Fruit fly (Drosophila melanogaster): ENCODE results near the gene stg.

stg gene

DNA sequence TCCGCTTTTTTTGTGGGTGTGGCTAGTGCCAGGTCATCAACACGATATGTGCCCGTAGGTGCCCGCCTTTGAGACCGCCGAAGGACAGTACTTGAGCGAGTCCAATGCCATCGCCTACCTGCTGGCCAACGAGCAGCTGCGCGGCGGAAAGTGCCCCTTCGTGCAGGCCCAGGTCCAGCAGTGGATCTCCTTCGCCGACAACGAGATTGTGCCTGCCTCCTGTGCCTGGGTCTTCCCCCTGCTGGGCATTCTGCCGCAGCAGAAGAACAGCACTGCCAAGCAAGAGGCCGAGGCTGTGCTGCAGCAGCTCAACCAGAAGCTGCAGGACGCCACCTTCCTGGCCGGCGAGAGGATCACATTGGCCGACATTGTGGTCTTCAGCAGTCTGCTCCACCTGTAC is 35.0 kb downstream of the stg start:
- TF ChIP-seq CG12768 (GFP tag; optimal IDR thresholded peaks at IDR 0.05) (no peak), CG14711 (tag; optimal IDR thresholded peaks at IDR 0.05) (no peak), Crg-1 (GFP tag; optimal IDR thresholded peaks at IDR 0.05) (no peak), kay (GFP tag; ENCODE audit: borderline replicate concordance) (no peak), cic (GFP tag; optimal IDR thresholded peaks at IDR 0.05) (no peak), CG33017 (tag; optimal IDR thresholded peaks at IDR 0.05) (no peak)

DNA sequence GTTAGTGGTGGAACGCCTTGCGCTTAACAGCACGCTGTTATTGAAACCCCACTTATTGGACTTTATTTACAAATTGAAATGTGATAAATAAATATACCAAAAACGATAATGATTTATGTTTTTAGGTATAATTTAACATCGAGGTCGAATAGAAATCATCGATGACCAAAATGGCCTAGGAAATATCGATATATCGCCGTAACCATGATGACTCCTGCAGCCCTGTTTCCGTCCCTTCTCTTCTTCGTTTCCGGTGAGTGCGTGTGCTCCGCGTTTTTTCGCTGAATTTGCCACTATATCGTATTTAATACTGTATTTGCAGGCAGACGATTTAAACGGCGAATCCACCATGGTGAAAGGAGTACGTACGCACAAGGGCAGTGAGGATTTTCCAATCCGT is 35.7 kb downstream of the stg start, which contains the start of gene eEF1gamma:
eEF1gamma (plus strand) TSS at position 225 of the 400 bp plus-strand sequence.
- TF ChIP-seq toe (GFP tag; optimal IDR thresholded peaks at IDR 0.05) (peak; percentile 92), kay (GFP tag; ENCODE audit: borderline replicate concordance) (no peak), CG7045 (GFP tag; optimal IDR thresholded peaks at IDR 0.05) (peak; percentile 95), tj (GFP tag; optimal IDR thresholded peaks at IDR 0.05) (peak; percentile 87), CG1620 (GFP tag; optimal IDR thresholded peaks at IDR 0.05) (peak; percentile 95), pad (GFP tag; optimal IDR thresholded peaks at IDR 0.05) (peak; percentile 88), CG33017 (tag; optimal IDR thresholded peaks at IDR 0.05) (peak; percentile 84), Clk (GFP tag; optimal IDR thresholded peaks at IDR 0.05) (peak; percentile 87), Mnt (GFP tag; optimal IDR thresholded peaks at IDR 0.05) (peak; percentile 93), CG11617 (GFP tag; optimal IDR thresholded peaks at IDR 0.05) (peak; percentile 97), cnc (optimal IDR thresholded peaks at IDR 0.05) (no peak), ovo (GFP tag; optimal IDR thresholded peaks at IDR 0.05) (peak; percentile 95), CG7101 (tag; optimal IDR thresholded peaks at IDR 0.05) (peak; percentile 94), CG12768 (GFP tag; optimal IDR thresholded peaks at IDR 0.05) (peak; percentile 93), cic (GFP tag; optimal IDR thresholded peaks at IDR 0.05) (peak; percentile 73), CG5204 (GFP tag; optimal IDR thresholded peaks at IDR 0.05) (peak; percentile 93), CG14711 (tag; optimal IDR thresholded peaks at IDR 0.05) (peak; percentile 80), Crg-1 (GFP tag; optimal IDR thresholded peaks at IDR 0.05) (peak; percentile 97), bab1 (GFP tag; optimal IDR thresholded peaks at IDR 0.05) (peak; percentile 96), Hr96 (GFP tag; optimal IDR thresholded peaks at IDR 0.05) (peak; percentile 96)

DNA sequence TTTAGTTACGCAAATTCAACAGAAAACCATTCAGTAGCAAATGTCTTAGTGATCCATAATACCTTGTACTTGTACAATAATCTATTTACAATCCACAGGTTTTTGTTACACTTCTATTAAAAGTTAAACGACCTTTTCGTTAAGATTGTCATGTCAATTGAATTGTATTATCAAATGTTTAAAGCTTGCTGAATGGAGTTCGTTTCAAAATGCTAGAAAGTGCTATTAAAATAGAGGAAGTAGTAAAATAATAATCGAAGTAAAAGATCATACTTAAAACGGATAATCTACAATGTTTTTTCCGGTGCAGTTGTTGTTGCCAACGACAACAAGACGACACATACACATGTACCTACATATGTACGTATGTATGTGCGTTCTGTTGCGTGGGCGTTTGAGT is 37.6 kb downstream of the stg start:
- TF ChIP-seq cic (GFP tag; optimal IDR thresholded peaks at IDR 0.05) (no peak), CG33017 (tag; optimal IDR thresholded peaks at IDR 0.05) (no peak), cnc (optimal IDR thresholded peaks at IDR 0.05) (no peak), CG11617 (GFP tag; optimal IDR thresholded peaks at IDR 0.05) (no peak), CG7101 (tag; optimal IDR thresholded peaks at IDR 0.05) (no peak), ovo (GFP tag; optimal IDR thresholded peaks at IDR 0.05) (no peak), Crg-1 (GFP tag; optimal IDR thresholded peaks at IDR 0.05) (no peak), pad (GFP tag; optimal IDR thresholded peaks at IDR 0.05) (no peak), CG14711 (tag; optimal IDR thresholded peaks at IDR 0.05) (no peak), tj (GFP tag; optimal IDR thresholded peaks at IDR 0.05) (no peak)

DNA sequence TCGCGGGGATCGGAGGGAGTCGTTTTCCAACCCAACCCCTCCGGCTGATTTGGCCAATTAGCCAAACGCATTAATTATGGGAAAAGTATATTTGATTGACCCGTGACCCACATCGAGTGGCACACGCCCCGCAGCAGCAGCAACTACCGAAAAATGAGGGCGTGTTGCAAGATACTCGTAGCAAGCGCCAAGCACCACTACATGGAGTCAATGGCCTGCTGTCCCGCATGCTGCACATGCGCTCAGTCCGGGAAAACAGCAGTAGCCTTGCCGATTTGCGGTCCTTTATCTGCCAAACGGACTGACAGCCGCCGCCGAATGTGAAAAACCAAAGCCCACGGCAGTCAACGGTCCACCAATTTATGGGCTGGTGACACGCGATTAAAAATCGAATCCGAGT is 38.3 kb downstream of the stg start:
- no peak for TF ChIP-seq Clk (GFP tag; optimal IDR thresholded peaks at IDR 0.05)
- TF ChIP-seq tj (GFP tag; optimal IDR thresholded peaks at IDR 0.05) = no peak
- TF ChIP-seq CG7101 (tag; optimal IDR thresholded peaks at IDR 0.05) = no peak
- no peak for TF ChIP-seq toe (GFP tag; optimal IDR thresholded peaks at IDR 0.05)
- no peak for TF ChIP-seq pad (GFP tag; optimal IDR thresholded peaks at IDR 0.05)
- no peak for TF ChIP-seq Hr96 (GFP tag; optimal IDR thresholded peaks at IDR 0.05)
- no peak for TF ChIP-seq CG1620 (GFP tag; optimal IDR thresholded peaks at IDR 0.05)
- TF ChIP-seq cic (GFP tag; optimal IDR thresholded peaks at IDR 0.05) = no peak
- TF ChIP-seq CG33017 (tag; optimal IDR thresholded peaks at IDR 0.05) = no peak
- TF ChIP-seq CG12768 (GFP tag; optimal IDR thresholded peaks at IDR 0.05) = no peak
- TF ChIP-seq CG7045 (GFP tag; optimal IDR thresholded peaks at IDR 0.05) = no peak
- TF ChIP-seq ovo (GFP tag; optimal IDR thresholded peaks at IDR 0.05) = no peak
- no peak for TF ChIP-seq Mnt (GFP tag; optimal IDR thresholded peaks at IDR 0.05)
- TF ChIP-seq CG11617 (GFP tag; optimal IDR thresholded peaks at IDR 0.05) = no peak
- no peak for TF ChIP-seq kay (GFP tag; ENCODE audit: borderline replicate concordance)
- no peak for TF ChIP-seq CG14711 (tag; optimal IDR thresholded peaks at IDR 0.05)
- no peak for TF ChIP-seq cnc (optimal IDR thresholded peaks at IDR 0.05)
- no peak for TF ChIP-seq Crg-1 (GFP tag; optimal IDR thresholded peaks at IDR 0.05)

DNA sequence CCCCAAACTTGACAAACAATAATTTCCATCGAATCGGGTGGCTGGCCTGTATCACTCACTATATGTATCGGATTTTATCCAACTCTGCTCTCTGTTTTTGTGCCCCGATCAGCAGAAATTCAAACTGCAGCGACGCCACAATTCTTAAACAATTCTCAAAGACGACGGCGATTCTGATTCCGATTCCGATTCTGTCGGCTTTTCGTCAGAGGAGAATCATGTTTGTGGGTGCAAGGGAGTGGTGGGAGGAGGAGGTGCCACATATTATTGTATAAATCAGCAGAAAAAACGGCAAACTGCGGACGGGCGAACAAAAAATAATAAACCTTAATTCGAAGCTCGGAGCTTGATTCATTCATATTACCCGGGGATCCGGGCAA is 39.1 kb downstream of the stg start:
- TF ChIP-seq CG12768 (GFP tag; optimal IDR thresholded peaks at IDR 0.05) (no peak), CG1620 (GFP tag; optimal IDR thresholded peaks at IDR 0.05) (no peak), Clk (GFP tag; optimal IDR thresholded peaks at IDR 0.05) (no peak), tj (GFP tag; optimal IDR thresholded peaks at IDR 0.05) (peak; percentile 99)

DNA sequence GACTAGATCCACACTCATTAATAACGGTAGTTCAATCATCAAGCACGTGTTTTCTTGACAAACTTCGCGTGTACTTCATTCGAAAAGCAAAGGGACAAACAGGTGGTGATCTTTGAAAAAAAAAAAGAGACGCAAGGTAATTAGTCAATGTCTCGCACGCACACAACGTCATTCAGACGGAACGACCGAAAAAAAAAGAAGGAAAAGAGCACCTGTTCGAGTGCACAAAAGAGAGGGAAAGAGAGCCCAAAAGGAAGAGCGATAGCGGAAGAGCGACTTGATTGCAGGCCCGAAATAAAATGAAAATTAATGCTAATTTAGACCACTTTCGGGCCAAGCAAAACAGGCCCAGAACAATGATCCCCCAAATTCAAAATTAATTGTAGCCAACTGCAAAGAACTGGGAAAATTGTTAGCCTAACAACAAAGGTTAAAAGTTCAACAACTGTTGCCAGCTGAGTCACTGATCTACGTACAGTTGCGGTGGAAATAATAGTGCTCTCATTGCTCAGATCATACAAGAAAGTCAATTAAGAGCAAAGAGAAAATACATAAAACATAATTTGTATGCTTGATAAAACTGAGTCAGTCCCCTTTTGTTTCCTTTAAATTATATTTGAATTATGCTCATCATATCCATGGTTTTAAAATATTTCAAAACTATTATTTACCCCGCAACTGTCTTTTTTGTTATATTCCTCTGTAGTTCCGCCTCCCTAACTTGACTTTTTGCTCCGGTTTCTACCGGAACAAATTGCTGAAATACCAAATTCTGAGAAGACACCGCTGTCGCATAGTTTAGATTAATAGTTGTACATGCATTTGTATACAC is 39.7 kb downstream of the stg start:
- TF ChIP-seq CG7045 (GFP tag; optimal IDR thresholded peaks at IDR 0.05) (no peak), CG33017 (tag; optimal IDR thresholded peaks at IDR 0.05) (peak; percentile 27), CG1620 (GFP tag; optimal IDR thresholded peaks at IDR 0.05) (no peak), CG14711 (tag; optimal IDR thresholded peaks at IDR 0.05) (no peak), CG12768 (GFP tag; optimal IDR thresholded peaks at IDR 0.05) (no peak)

All from whole organism, adult.